Worm (Caenorhabditis elegans) whole organism, L2 larva: ENCODE results near the gene F43C11.16.

ENCODE experiments used
- ZK546.5 ChIP-seq: sonication (generic microtip); optimal IDR thresholded peaks from 2 replicates; lab custom pipeline; 2017; ENCODE audit warnings: missing biosample characterization, missing genetic modification characterization
- elt-1 ChIP-seq: fragments of 150-350 bp; optimal IDR thresholded peaks from 2 replicates; lab custom pipeline; 2014; ENCODE audit warnings: missing biosample characterization, missing genetic modification characterization
- elt-3 ChIP-seq: sonication (generic microtip); optimal IDR thresholded peaks from 2 replicates; lab custom pipeline; 2017; ENCODE audit warnings: missing biosample characterization, missing genetic modification characterization
- nhr-77 ChIP-seq: fragments of 150-350 bp; optimal IDR thresholded peaks from 2 replicates; lab custom pipeline; 2014; ENCODE audit warnings: missing biosample characterization, missing genetic modification characterization
- peb-1 ChIP-seq: fragments of 150-350 bp; optimal IDR thresholded peaks from 2 replicates; lab custom pipeline; 2014; ENCODE audit warnings: missing biosample characterization, missing genetic modification characterization
- ztf-4 ChIP-seq: fragments of 150-350 bp; optimal IDR thresholded peaks from 2 replicates; lab custom pipeline; 2014; ENCODE audit warnings: missing biosample characterization, missing genetic modification characterization

- TF ChIP-seq peb-1 (no peak), ZK546.5 (tag; lab: Kevin White, UChicago) (no peak), elt-3 (tag; lab: Kevin White, UChicago) (no peak), nhr-77 (tag; lab: Kevin White, UChicago) (no peak), elt-1 (tag; lab: Kevin White, UChicago) (no peak), ztf-4 (no peak)
These were observed 39.0 kb upstream of the F43C11.16 start, which contains the start of gene F16G10.14 for ce11 chrII:2398884-2399283.
